Worm (Caenorhabditis elegans) whole organism, L4/young adult: ENCODE data around the gene H04D03.2.

Source experiments
- W03F9.2 ChIP-seq: fragments of 150-350 bp; optimal IDR thresholded peaks from 2 replicates; lab custom pipeline; 2014; ENCODE audit warnings: missing biosample characterization, missing genetic modification characterization
- him-1 ChIP-seq: sonication (generic microtip); optimal IDR thresholded peaks from 2 replicates; lab custom pipeline; 2016; ENCODE audit warnings: missing genotype, missing genetic modification reagents, missing genetic modification characterization, missing compliant biosample characterization

ce11 chrIII:10481988-10482387 lies 39.8 kb upstream of the H04D03.2 start, which contains the start of gene D2045.8:
- no peak for TF ChIP-seq him-1
- TF ChIP-seq W03F9.2 (tag; lab: Kevin White, UChicago): no peak
